Worm (Caenorhabditis elegans): Measurements from ENCODE around the gene C52G5.3.
A peak's percentile ranks its signal among the peaks of the same experiment; 100 is the strongest.

Gene C52G5.3

ce11 chrX:12827741-12828408 lies 18.1 kb downstream of the C52G5.3 start:
- TF ChIP-seq nhr-11 (tag; optimal IDR thresholded peaks at IDR 0.05) (no peak), lin-14 (GFP tag; optimal IDR thresholded peaks at IDR 0.05) (peak; percentile 12), swsn-7 (tag; optimal IDR thresholded peaks at IDR 0.05) (no peak), aly-2 (tag; optimal IDR thresholded peaks at IDR 0.05) (no peak), sox-4 (tag; optimal IDR thresholded peaks at IDR 0.05) (no peak), nhr-84 (tag; optimal IDR thresholded peaks at IDR 0.05) (no peak), efl-1 (optimal IDR thresholded peaks at IDR 0.05) (no peak), efl-1 (GFP tag; optimal IDR thresholded peaks at IDR 0.05 in 1 of 2) (peak in 1 of 2 experiments; percentile 87), hlh-4 (tag; optimal IDR thresholded peaks at IDR 0.05) (no peak), mef-2 (tag; optimal IDR thresholded peaks at IDR 0.05) (no peak), ceh-82 (tag; optimal IDR thresholded peaks at IDR 0.05) (no peak), ceh-90 (tag; optimal IDR thresholded peaks at IDR 0.05) (no peak)

ce11 chrX:12826782-12827181 lies 19.2 kb downstream of the C52G5.3 start:
- TF ChIP-seq sox-4 (tag; optimal IDR thresholded peaks at IDR 0.05), result no peak
- TF ChIP-seq efl-1 (optimal IDR thresholded peaks at IDR 0.05), result no peak
- TF ChIP-seq efl-1 (GFP tag; optimal IDR thresholded peaks at IDR 0.05 in 1 of 2), result peak in 1 of 2 experiments; percentile 58
- no peak for TF ChIP-seq lin-14 (GFP tag; optimal IDR thresholded peaks at IDR 0.05)
- no peak for TF ChIP-seq mab-9 (GFP tag; IDR thresholded peaks at IDR 0.05)
- no peak for TF ChIP-seq lin-39 (tag; optimal IDR thresholded peaks at IDR 0.05)

ce11 chrX:12825174-12825573 lies 20.8 kb downstream of the C52G5.3 start:
- no peak for TF ChIP-seq lin-13 (GFP tag; optimal IDR thresholded peaks at IDR 0.05)
- no peak for TF ChIP-seq efl-1 (optimal IDR thresholded peaks at IDR 0.05)
- TF ChIP-seq efl-1 (GFP tag; optimal IDR thresholded peaks at IDR 0.05 in 1 of 2), result peak in 1 of 2 experiments; percentile 92
- no peak for TF ChIP-seq hpl-2 (GFP tag; optimal IDR thresholded peaks at IDR 0.05)
- no peak for TF ChIP-seq ceh-8 (GFP tag; optimal IDR thresholded peaks at IDR 0.05)
- no peak for TF ChIP-seq unc-98 (GFP tag; IDR thresholded peaks at IDR 0.05)

- TF ChIP-seq snu-23 (GFP tag; optimal IDR thresholded peaks at IDR 0.05), result no peak
- no peak for TF ChIP-seq alr-1 (tag; optimal IDR thresholded peaks at IDR 0.05; ENCODE audit: borderline replicate concordance)
- no peak for TF ChIP-seq rnt-1 (tag; optimal IDR thresholded peaks at IDR 0.05)
Measured at ce11 chrX:12819512-12819911, 26.4 kb downstream of the C52G5.3 start.

- TF ChIP-seq nhr-90 (tag; optimal IDR thresholded peaks at IDR 0.05; ENCODE audit: poor library complexity) (no peak), ceh-63 (GFP tag; optimal IDR thresholded peaks at IDR 0.05) (no peak), hlh-4 (tag; optimal IDR thresholded peaks at IDR 0.05) (no peak), efl-3 (GFP tag; optimal IDR thresholded peaks at IDR 0.05) (no peak), nhr-20 (tag; optimal IDR thresholded peaks at IDR 0.05) (no peak), elt-2 (tag; optimal IDR thresholded peaks at IDR 0.05) (no peak), unc-130 (tag; optimal IDR thresholded peaks at IDR 0.05) (no peak), fkh-8 (tag; optimal IDR thresholded peaks at IDR 0.05) (no peak), mef-2 (tag; optimal IDR thresholded peaks at IDR 0.05) (no peak), C16A3.4 (tag; optimal IDR thresholded peaks at IDR 0.05) (no peak), xbp-1 (tag; optimal IDR thresholded peaks at IDR 0.05) (no peak), pax-3 (tag; optimal IDR thresholded peaks at IDR 0.05) (no peak)
Measured at ce11 chrX:12818768-12819167, 27.2 kb downstream of the C52G5.3 start.

ce11 chrX:12815367-12815766 lies 30.6 kb downstream of the C52G5.3 start:
- TF ChIP-seq aha-1 (tag; optimal IDR thresholded peaks at IDR 0.05), result no peak
- peak in 2 of 6 experiments; percentile 4 to 52 for TF ChIP-seq elt-3 (tag; optimal IDR thresholded peaks at IDR 0.05)
- TF ChIP-seq fos-1 (tag; optimal IDR thresholded peaks at IDR 0.05), result no peak
- TF ChIP-seq rnt-1 (tag; optimal IDR thresholded peaks at IDR 0.05), result peak; percentile 1
- TF ChIP-seq blmp-1 (tag; optimal IDR thresholded peaks at IDR 0.05), result peak; percentile 74
- TF ChIP-seq lin-14 (GFP tag; optimal IDR thresholded peaks at IDR 0.05), result peak; percentile 56
- peak; percentile 71 for TF ChIP-seq nhr-85 (tag)
- TF ChIP-seq grh-1 (GFP tag; IDR thresholded peaks at IDR 0.05), result peak; percentile 60
- TF ChIP-seq nhr-90 (tag; optimal IDR thresholded peaks at IDR 0.05; ENCODE audit: poor library complexity), result no peak
- TF ChIP-seq nhr-20 (tag; optimal IDR thresholded peaks at IDR 0.05), result peak; percentile 14

Measured in whole organism, L1 larva.